Worm (Caenorhabditis elegans): ENCODE data around the gene C49F8.15.
A peak's percentile ranks its signal among the peaks of the same experiment; 100 is the strongest.

Gene C49F8.15

DNA sequence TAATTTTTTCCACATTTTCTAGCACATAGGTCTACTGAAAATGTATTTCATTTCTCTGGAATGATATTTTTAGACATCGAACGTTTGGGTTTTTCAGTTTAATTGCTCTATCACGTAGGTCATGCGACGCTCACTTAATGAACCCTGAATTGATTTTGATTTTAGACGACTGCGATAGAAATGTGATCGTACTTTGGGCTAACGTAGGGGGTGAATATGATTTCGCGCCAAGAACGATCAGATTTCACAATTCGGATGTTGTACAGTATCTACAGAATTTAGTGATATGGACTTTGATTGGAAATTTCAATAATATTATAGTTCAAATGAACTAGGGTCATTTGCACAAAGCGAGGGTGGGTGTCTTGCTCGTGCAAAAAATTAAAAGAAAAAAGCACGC is 10.2 kb downstream of the C49F8.15 start:
- TF ChIP-seq hlh-6 (tag; optimal IDR thresholded peaks at IDR 0.05): no peak
- no peak for TF ChIP-seq elt-4 (tag; optimal IDR thresholded peaks at IDR 0.05)
- TF ChIP-seq rnt-1 (tag; optimal IDR thresholded peaks at IDR 0.05): no peak
- TF ChIP-seq ttx-3 (tag; optimal IDR thresholded peaks at IDR 0.05): no peak
- TF ChIP-seq hlh-13 (GFP tag; optimal IDR thresholded peaks at IDR 0.05): no peak
- TF ChIP-seq fkh-6 (tag; optimal IDR thresholded peaks at IDR 0.05): no peak

- TF ChIP-seq unc-42 (tag; optimal IDR thresholded peaks at IDR 0.05) (no peak), T23F11.4 (GFP tag; optimal IDR thresholded peaks at IDR 0.05) (no peak), lin-11 (tag; optimal IDR thresholded peaks at IDR 0.05) (no peak), unc-55 (GFP tag; optimal IDR thresholded peaks at IDR 0.05) (no peak), ref-2 (tag; optimal IDR thresholded peaks at IDR 0.05) (no peak), zip-5 (tag; optimal IDR thresholded peaks at IDR 0.05) (no peak), ttx-3 (tag; optimal IDR thresholded peaks at IDR 0.05) (no peak), C38D4.7 (GFP tag; optimal IDR thresholded peaks at IDR 0.05) (no peak), ceh-18 (tag; optimal IDR thresholded peaks at IDR 0.05) (peak; percentile 11), tbx-2 (tag; optimal IDR thresholded peaks at IDR 0.05) (no peak), C08G9.2 (tag; optimal IDR thresholded peaks at IDR 0.05) (peak; percentile 2), ceh-19 (GFP tag; optimal IDR thresholded peaks at IDR 0.05) (no peak), Y22D7AL.16 (tag; optimal IDR thresholded peaks at IDR 0.05) (no peak)
Observed at ce11 chrX:13350804-13351747, 11.3 kb downstream of the C49F8.15 start, which contains the start of gene mxl-3. Gene mxl-3 (minus strand): TSS chrX:13350804.

- TF ChIP-seq madf-2 (tag; optimal IDR thresholded peaks at IDR 0.05): no peak
- no peak for TF ChIP-seq hlh-30 (tag; optimal IDR thresholded peaks at IDR 0.05; ENCODE audit: insufficient read depth)
- no peak for TF ChIP-seq ets-4 (tag; optimal IDR thresholded peaks at IDR 0.05)
- no peak for TF ChIP-seq sox-4 (tag; optimal IDR thresholded peaks at IDR 0.05)
- no peak for TF ChIP-seq unc-86 (tag; optimal IDR thresholded peaks at IDR 0.05)
- TF ChIP-seq tbx-2 (tag; optimal IDR thresholded peaks at IDR 0.05): no peak
- TF ChIP-seq pha-4 (tag; optimal IDR thresholded peaks at IDR 0.05): no peak
- no peak for TF ChIP-seq elt-4 (tag; optimal IDR thresholded peaks at IDR 0.05)
- no peak for TF ChIP-seq lin-11 (tag; optimal IDR thresholded peaks at IDR 0.05)
Observed at ce11 chrX:13350123-13350798, 12.1 kb downstream of the C49F8.15 start.

DNA sequence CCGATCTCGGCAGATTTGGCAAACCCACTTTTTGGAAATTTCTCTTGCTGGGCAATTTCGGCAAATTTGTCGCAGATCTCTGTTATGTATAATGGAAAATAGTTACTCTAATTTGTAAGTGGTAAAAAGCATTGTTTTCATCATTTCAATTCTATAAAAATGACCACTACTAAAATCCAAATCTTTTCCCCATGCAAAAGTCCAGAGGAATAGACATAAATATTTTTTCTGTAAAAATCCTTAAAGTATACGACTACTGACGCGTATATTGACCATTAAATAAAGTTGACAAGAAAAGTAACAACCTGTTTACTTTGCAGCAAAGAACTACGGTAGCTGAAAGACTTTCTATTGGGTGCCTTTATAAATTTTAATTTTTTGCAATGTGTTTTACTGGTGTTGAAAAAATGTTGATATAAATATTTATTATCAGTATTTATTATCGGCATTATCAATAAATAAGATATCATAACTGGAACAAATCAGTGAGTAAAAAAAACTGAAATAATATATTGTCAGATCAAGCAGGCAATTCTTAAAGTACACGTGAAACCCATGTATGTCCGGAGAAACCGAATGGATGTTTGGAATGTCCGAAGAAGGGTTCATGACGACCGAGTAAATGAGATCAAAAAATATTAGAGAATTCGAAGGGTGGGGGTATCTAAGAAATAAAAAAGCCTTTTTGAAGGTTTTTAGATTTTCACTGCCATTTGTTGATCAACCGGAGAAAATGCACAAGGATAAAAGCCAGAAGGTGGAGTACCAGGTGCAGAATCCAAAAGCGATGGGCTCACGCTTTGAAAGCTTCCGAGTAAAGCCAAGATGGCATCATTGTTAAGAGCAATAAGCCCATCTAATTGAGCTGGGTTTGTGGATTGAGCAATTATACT is 12.9 kb downstream of the C49F8.15 start:
- peak; percentile 12 for TF ChIP-seq elt-2 (tag; optimal IDR thresholded peaks at IDR 0.05)
- TF ChIP-seq hlh-6 (tag; optimal IDR thresholded peaks at IDR 0.05): no peak

- TF ChIP-seq sdc-2 (tag; optimal IDR thresholded peaks at IDR 0.05) (no peak), K09A11.1 (tag; optimal IDR thresholded peaks at IDR 0.05; ENCODE audit: insufficient read depth) (no peak), hlh-15 (tag; optimal IDR thresholded peaks at IDR 0.05) (no peak)
Observed at ce11 chrX:13348417-13348816, 14.0 kb downstream of the C49F8.15 start.
